Fruit fly (Drosophila melanogaster): ENCODE results near the gene CG15347.

dm6 chrX:8476817-8477216, 16.1 kb upstream of the CG15347 start, which contains the start of gene Cp7Fc:
- no peak for TF ChIP-seq Ets21C (GFP tag; optimal IDR thresholded peaks at IDR 0.05)
- TF ChIP-seq CG9139 (GFP tag; optimal IDR thresholded peaks at IDR 0.05) = no peak
- no peak for TF ChIP-seq CG11902 (GFP tag; optimal IDR thresholded peaks at IDR 0.05)
- no peak for TF ChIP-seq OdsH (GFP tag; optimal IDR thresholded peaks at IDR 0.05)
- no peak for TF ChIP-seq Smox (GFP tag; optimal IDR thresholded peaks at IDR 0.05)
- TF ChIP-seq achi (GFP tag; optimal IDR thresholded peaks at IDR 0.05) = no peak
